Fruit fly (Drosophila melanogaster) whole organism, adult: ENCODE measurements around the gene LeuRS.

Experiments
- CG14711 ChIP-seq: fragments of 200-800 bp; sonication (Bioruptor generic); optimal IDR thresholded peaks from 2 replicates; lab custom pipeline; 2018; ENCODE audit warnings: missing biosample characterization, mild to moderate bottlenecking, missing genetic modification characterization, moderate library complexity
- CG1620 ChIP-seq: fragments of 200-800 bp; sonication (Bioruptor generic); optimal IDR thresholded peaks from 2 replicates; lab custom pipeline; 2016; ENCODE audit warnings: missing biosample characterization, missing genetic modification characterization
- CG33017 ChIP-seq: fragments of 200-800 bp; sonication (Bioruptor generic); optimal IDR thresholded peaks from 2 replicates; lab custom pipeline; 2018; ENCODE audit warnings: missing biosample characterization, mild to moderate bottlenecking, missing genetic modification characterization, moderate library complexity
- CG7101 ChIP-seq: fragments of 200-800 bp; sonication (Bioruptor generic); optimal IDR thresholded peaks from 2 replicates; lab custom pipeline; 2018; ENCODE audit warnings: missing biosample characterization, mild to moderate bottlenecking, missing genetic modification characterization, moderate library complexity
- bab1 ChIP-seq: fragments of 200-800 bp; sonication (Bioruptor generic); optimal IDR thresholded peaks from 3 replicates; lab custom pipeline; 2019; ENCODE audit warnings: missing biosample characterization, mild to moderate bottlenecking, missing genetic modification characterization, moderate library complexity
- cnc ChIP-seq, 2 experiments: fragments of >200 bp; optimal IDR thresholded peaks; 2 replicates each; lab custom pipeline; 2017
- kay ChIP-seq: fragments of 200-800 bp; sonication (Bioruptor generic); peaks from one replicate; lab custom pipeline; 2016; ENCODE audit warnings: missing biosample characterization, missing genetic modification characterization, borderline replicate concordance
- toe ChIP-seq: fragments of 200-800 bp; sonication (Bioruptor generic); optimal IDR thresholded peaks from 2 replicates; lab custom pipeline; 2016; ENCODE audit warnings: missing biosample characterization, missing genetic modification characterization

dm6 chr2L:3550583-3550982, 36.1 kb upstream of the LeuRS start:
- TF ChIP-seq bab1 = no peak
- TF ChIP-seq kay = no peak
- TF ChIP-seq CG33017 (tag; lab: Kevin White, UChicago) = no peak
- no peak for TF ChIP-seq CG7101 (tag; lab: Kevin White, UChicago)
- no peak for TF ChIP-seq CG1620
- TF ChIP-seq CG14711 (tag; lab: Kevin White, UChicago) = no peak
- no peak for TF ChIP-seq toe (GFP tag; lab: Kevin White, UChicago)
- TF ChIP-seq cnc (optimal IDR thresholded peaks at IDR 0.05; lab: Kevin White, UChicago) = no peak
